Worm (Caenorhabditis elegans) whole organism, L4 larva: Measurements from ENCODE around the gene W05H7.1.

ENCODE experiments used
- D1046.2 ChIP-seq: fragments of 200-800 bp; sonication (Bioruptor generic); IDR thresholded peaks from 2 replicates; pipeline ENCODE4 v1.3.6; 2022; ENCODE audit warnings: missing genetic modification characterization, missing compliant biosample characterization
- F10B5.3 ChIP-seq: sonication (generic microtip); optimal IDR thresholded peaks from 2 replicates; lab custom pipeline; 2016; ENCODE audit warnings: mild to moderate bottlenecking, missing genetic modification characterization, missing compliant biosample characterization
- F44E2.7 ChIP-seq: fragments of 200-800 bp; sonication (Bioruptor generic); IDR thresholded peaks from 2 replicates; pipeline ENCODE4 v2.1.2; 2022; ENCODE audit warnings: missing genetic modification characterization, missing compliant biosample characterization
- R02D3.7 ChIP-seq: fragments of 150-350 bp; sonication (generic microtip); optimal IDR thresholded peaks from 3 replicates; lab custom pipeline; 2014; ENCODE audit warnings: missing biosample characterization, missing genetic modification characterization
- T26A8.4 ChIP-seq: fragments of 200-800 bp; sonication (Bioruptor generic); IDR thresholded peaks from 2 replicates; pipeline ENCODE4 v1.3.6; 2022; ENCODE audit warnings: missing genetic modification characterization, missing compliant biosample characterization
- aha-1 ChIP-seq: fragments of 150-350 bp; peaks from one replicate; lab custom pipeline; 2014; ENCODE audit warnings: missing biosample characterization, missing genetic modification characterization
- aly-2 ChIP-seq: sonication (generic microtip); optimal IDR thresholded peaks from 2 replicates; lab custom pipeline; 2018; ENCODE audit warnings: missing biosample characterization, missing genetic modification characterization
- ceh-20 ChIP-seq: fragments of 200-800 bp; sonication (Bioruptor generic); IDR thresholded peaks from 2 replicates; pipeline ENCODE4 v1.3.6; 2022; ENCODE audit warnings: missing genetic modification reagents, missing genetic modification characterization, missing compliant biosample characterization
- ceh-32 ChIP-seq: sonication (generic microtip); optimal IDR thresholded peaks from 2 replicates; lab custom pipeline; 2016; ENCODE audit warnings: mild to moderate bottlenecking, missing genetic modification characterization, missing compliant biosample characterization; ENCODE audit not compliant: poor library complexity
- ceh-44 ChIP-seq: fragments of 200-800 bp; sonication (Bioruptor generic); IDR thresholded peaks from 2 replicates; pipeline ENCODE4 v1.3.6; 2022; ENCODE audit warnings: missing genetic modification reagents, missing genetic modification characterization, missing compliant biosample characterization
- ctbp-1 ChIP-seq: fragments of 200-800 bp; sonication (Bioruptor generic); IDR thresholded peaks from 2 replicates; pipeline ENCODE4 v1.3.6; 2022; ENCODE audit warnings: missing genetic modification reagents, missing genetic modification characterization, missing compliant biosample characterization
- daf-12 ChIP-seq: fragments of 150-350 bp; optimal IDR thresholded peaks from 2 replicates; lab custom pipeline; 2014; ENCODE audit warnings: missing biosample characterization, missing genetic modification reagents, missing genetic modification characterization
- daf-16 ChIP-seq, 3 experiments: sonication (generic microtip); optimal IDR thresholded peaks; 2 replicates each; lab custom pipeline; 2016 to 2017; ENCODE audit warnings: missing genetic modification characterization in 3 of 3, missing genetic modification reagents in 3 of 3, mild to moderate bottlenecking in 2 of 3, missing compliant biosample characterization in 2 of 3, missing biosample characterization in 1 of 3, moderate library complexity in 1 of 3
- daf-8 ChIP-seq: fragments of 200-800 bp; sonication (Bioruptor generic); IDR thresholded peaks from 2 replicates; pipeline ENCODE4 v1.3.6; 2022; ENCODE audit warnings: missing genetic modification characterization, missing compliant biosample characterization
- dmd-6 ChIP-seq: fragments of 200-800 bp; sonication (Bioruptor generic); IDR thresholded peaks from 2 replicates; pipeline ENCODE4 v1.3.6; 2022; ENCODE audit warnings: missing genetic modification reagents, missing genetic modification characterization, missing compliant biosample characterization
- dmd-8 ChIP-seq: fragments of 200-800 bp; sonication (Bioruptor generic); IDR thresholded peaks from 2 replicates; pipeline ENCODE4 v1.3.6; 2022; ENCODE audit warnings: missing genetic modification characterization, missing compliant biosample characterization
- duxl-1 ChIP-seq: sonication (generic microtip); optimal IDR thresholded peaks from 2 replicates; lab custom pipeline; 2016; ENCODE audit warnings: mild to moderate bottlenecking, missing genetic modification characterization, moderate library complexity, missing compliant biosample characterization; ENCODE audit not compliant: poor library complexity
- egl-27 ChIP-seq: sonication (generic microtip); optimal IDR thresholded peaks from 3 replicates; lab custom pipeline; 2017; ENCODE audit warnings: missing biosample characterization, missing genetic modification reagents, missing genetic modification characterization
- egl-43 ChIP-seq: fragments of 200-800 bp; sonication (Bioruptor generic); IDR thresholded peaks from 2 replicates; pipeline ENCODE4 v1.3.6; 2022; ENCODE audit warnings: missing genetic modification reagents, missing genetic modification characterization, missing compliant biosample characterization
- gei-8 ChIP-seq: fragments of 200-800 bp; sonication (Bioruptor generic); optimal IDR thresholded peaks from 2 replicates; lab custom pipeline; 2018; ENCODE audit warnings: mild to moderate bottlenecking, missing genetic modification characterization, missing compliant biosample characterization
- hif-1 ChIP-seq, 2 experiments: sonication (generic microtip); optimal IDR thresholded peaks; 2 replicates each; lab custom pipeline; 2016 to 2017; ENCODE audit warnings: missing compliant biosample characterization in 2 of 2, missing genetic modification characterization in 2 of 2, missing genetic modification reagents in 2 of 2, missing genotype in 2 of 2, mild to moderate bottlenecking in 1 of 2
- hlh-11 ChIP-seq: fragments of 200-800 bp; sonication (Bioruptor generic); optimal IDR thresholded peaks from 2 replicates; lab custom pipeline; 2018; ENCODE audit warnings: mild to moderate bottlenecking, missing genetic modification characterization, missing compliant biosample characterization
- lim-7 ChIP-seq: fragments of 200-800 bp; sonication (Bioruptor generic); IDR thresholded peaks from 2 replicates; pipeline ENCODE4 v1.3.6; 2022; ENCODE audit warnings: missing genetic modification characterization, missing compliant biosample characterization
- lin-29 ChIP-seq: fragments of 200-800 bp; sonication (Bioruptor generic); IDR thresholded peaks from 2 replicates; pipeline ENCODE4 v1.3.6; 2022; ENCODE audit warnings: missing genetic modification reagents, missing genetic modification characterization, missing compliant biosample characterization
- lin-38 ChIP-seq: fragments of 200-800 bp; sonication (Bioruptor generic); IDR thresholded peaks from 2 replicates; pipeline ENCODE4 v1.3.6; 2022; ENCODE audit warnings: missing genetic modification reagents, missing genetic modification characterization, missing compliant biosample characterization
- lsy-2 ChIP-seq, 2 experiments: fragments of 150-350 bp in 1 of 2; sonication (generic microtip) in 1 of 2; optimal IDR thresholded peaks; 2 replicates each; lab custom pipeline; 2014 to 2017; ENCODE audit warnings: missing biosample characterization in 2 of 2, missing genetic modification characterization in 2 of 2
- madf-9 ChIP-seq: fragments of 200-800 bp; sonication (Bioruptor generic); conservative IDR thresholded peaks from 2 replicates; pipeline ENCODE4 v1.3.6; 2022; ENCODE audit warnings: missing genetic modification reagents, missing genetic modification characterization, missing compliant biosample characterization
- mdt-29 ChIP-seq: fragments of 200-800 bp; sonication (Bioruptor generic); IDR thresholded peaks from 2 replicates; pipeline ENCODE4 v1.3.6; 2022; ENCODE audit warnings: missing genetic modification reagents, missing genetic modification characterization, missing compliant biosample characterization
- mes-2 ChIP-seq: sonication (generic microtip); optimal IDR thresholded peaks from 2 replicates; lab custom pipeline; 2016; ENCODE audit warnings: missing genotype, mild to moderate bottlenecking, missing genetic modification characterization, missing compliant biosample characterization; ENCODE audit not compliant: poor library complexity, severe bottlenecking
- nhr-111 ChIP-seq: fragments of 200-800 bp; sonication (Bioruptor generic); optimal IDR thresholded peaks from 2 replicates; lab custom pipeline; 2018; ENCODE audit warnings: mild to moderate bottlenecking, missing genetic modification characterization, missing compliant biosample characterization
- nhr-25 ChIP-seq: sonication (generic microtip); optimal IDR thresholded peaks from 2 replicates; lab custom pipeline; 2017; ENCODE audit warnings: missing genetic modification characterization, mild to moderate bottlenecking, missing compliant biosample characterization, antibody characterized with exemption, moderate library complexity, borderline replicate concordance; ENCODE audit not compliant: insufficient read depth
- nhr-28 ChIP-seq: fragments of 150-350 bp; optimal IDR thresholded peaks from 2 replicates; lab custom pipeline; 2014; ENCODE audit warnings: missing biosample characterization, missing genetic modification characterization
- nhr-41 ChIP-seq: fragments of 200-800 bp; sonication (Bioruptor generic); IDR thresholded peaks from 2 replicates; pipeline ENCODE4 v1.3.6; 2022; ENCODE audit warnings: missing genetic modification reagents, missing genetic modification characterization, missing compliant biosample characterization
- nhr-42 ChIP-seq: fragments of 200-800 bp; sonication (Bioruptor generic); IDR thresholded peaks from 2 replicates; pipeline ENCODE4 v1.3.6; 2022; ENCODE audit warnings: missing genetic modification characterization, missing compliant biosample characterization
- nhr-48 ChIP-seq: sonication (generic microtip); optimal IDR thresholded peaks from 2 replicates; lab custom pipeline; 2016; ENCODE audit warnings: mild to moderate bottlenecking, missing genetic modification characterization, missing compliant biosample characterization
- nhr-6 ChIP-seq: fragments of 150-350 bp; optimal IDR thresholded peaks from 2 replicates; lab custom pipeline; 2014; ENCODE audit warnings: missing biosample characterization, missing genetic modification characterization
- nhr-77 ChIP-seq: fragments of 150-350 bp; optimal IDR thresholded peaks from 2 replicates; lab custom pipeline; 2014; ENCODE audit warnings: missing biosample characterization, missing genetic modification characterization
- pha-4 ChIP-seq, 2 experiments: fragments of 150-350 bp in 1 of 2; fragments of 200-800 bp in 1 of 2; sonication (Bioruptor generic) in 1 of 2; IDR thresholded peaks in 1 of 2; optimal IDR thresholded peaks in 1 of 2; 2 replicates each; pipeline versions ENCODE4 v1.3.6 to Lab custom; 2014 to 2022; ENCODE audit warnings: missing genetic modification characterization in 2 of 2, missing genetic modification reagents in 2 of 2, missing biosample characterization in 1 of 2, missing compliant biosample characterization in 1 of 2
- saeg-2 ChIP-seq: fragments of 200-800 bp; sonication (Bioruptor generic); IDR thresholded peaks from 2 replicates; pipeline ENCODE4 v1.3.6; 2022; ENCODE audit warnings: missing genetic modification reagents, missing genetic modification characterization, missing compliant biosample characterization
- sdz-12 ChIP-seq: fragments of 200-800 bp; sonication (Bioruptor generic); optimal IDR thresholded peaks from 2 replicates; lab custom pipeline; 2018; ENCODE audit warnings: mild to moderate bottlenecking, missing genetic modification characterization, missing compliant biosample characterization
- spr-3 ChIP-seq: fragments of 200-800 bp; sonication (Bioruptor generic); optimal IDR thresholded peaks from 2 replicates; lab custom pipeline; 2018; ENCODE audit warnings: mild to moderate bottlenecking, missing genetic modification characterization, missing compliant biosample characterization
- tag-97 ChIP-seq: fragments of 200-800 bp; sonication (Bioruptor generic); IDR thresholded peaks from 2 replicates; pipeline ENCODE4 v1.3.6; 2022; ENCODE audit warnings: missing genetic modification characterization, missing compliant biosample characterization
- unc-130 ChIP-seq: sonication (generic microtip); optimal IDR thresholded peaks from 2 replicates; lab custom pipeline; 2016; ENCODE audit warnings: missing genetic modification reagents, missing genetic modification characterization, missing compliant biosample characterization
- vab-7 ChIP-seq: fragments of 200-800 bp; sonication (Bioruptor generic); IDR thresholded peaks from 2 replicates; pipeline ENCODE4 v1.3.6; 2022; ENCODE audit warnings: missing genetic modification reagents, missing genetic modification characterization, missing compliant biosample characterization
- zfp-2 ChIP-seq: sonication (generic microtip); optimal IDR thresholded peaks from 2 replicates; lab custom pipeline; 2016; ENCODE audit warnings: mild to moderate bottlenecking, missing genetic modification characterization, missing compliant biosample characterization
- zfp-3 ChIP-seq: fragments of 200-800 bp; sonication (Bioruptor generic); conservative IDR thresholded peaks from 2 replicates; pipeline ENCODE4 v1.3.6; 2022; ENCODE audit warnings: missing genetic modification reagents, missing genetic modification characterization, missing compliant biosample characterization
- zip-11 ChIP-seq: fragments of 200-800 bp; sonication (Bioruptor generic); IDR thresholded peaks from 2 replicates; pipeline ENCODE4 v1.3.6; 2022; ENCODE audit warnings: missing genetic modification characterization, missing compliant biosample characterization
- ztf-11 ChIP-seq: fragments of 150-350 bp; optimal IDR thresholded peaks from 2 replicates; lab custom pipeline; 2014; ENCODE audit warnings: missing biosample characterization, missing genetic modification characterization

W05H7.1 gene

DNA sequence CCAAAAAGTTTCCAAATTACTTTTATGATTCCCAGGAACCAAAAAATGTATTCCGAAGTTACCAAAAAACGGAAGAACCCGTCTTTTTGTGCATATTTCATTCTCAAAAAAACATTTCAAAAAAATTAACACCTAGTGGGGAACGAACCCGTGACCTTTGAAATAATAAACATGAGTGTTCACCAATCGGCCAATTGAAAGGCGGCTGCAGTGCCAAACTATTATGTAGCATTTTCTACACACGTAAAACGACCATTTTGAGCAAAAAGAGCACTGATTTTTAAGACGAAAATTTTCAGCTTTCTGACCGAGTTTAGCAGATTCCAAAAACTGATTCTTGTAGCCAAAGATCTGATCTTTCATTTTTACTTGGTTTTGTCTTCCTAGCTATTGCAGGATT is 40.5 kb downstream of the W05H7.1 start:
- TF ChIP-seq aha-1 (peak; percentile 77), daf-16 (GFP tag; optimal IDR thresholded peaks at IDR 0.05; lab: Kevin White, UChicago) (no peak), daf-16 (tag; optimal IDR thresholded peaks at IDR 0.05; lab: Kevin White, UChicago) (peak; percentile 8), daf-8 (GFP tag; lab: Robert Waterston, UW) (no peak), pha-4 (GFP tag; IDR thresholded peaks at IDR 0.05; lab: Robert Waterston, UW) (no peak), pha-4 (tag; optimal IDR thresholded peaks at IDR 0.05; lab: Kevin White, UChicago) (no peak), egl-43 (GFP tag; lab: Robert Waterston, UW) (peak; percentile 45; the same call in 1 of the 2 replicates)

DNA sequence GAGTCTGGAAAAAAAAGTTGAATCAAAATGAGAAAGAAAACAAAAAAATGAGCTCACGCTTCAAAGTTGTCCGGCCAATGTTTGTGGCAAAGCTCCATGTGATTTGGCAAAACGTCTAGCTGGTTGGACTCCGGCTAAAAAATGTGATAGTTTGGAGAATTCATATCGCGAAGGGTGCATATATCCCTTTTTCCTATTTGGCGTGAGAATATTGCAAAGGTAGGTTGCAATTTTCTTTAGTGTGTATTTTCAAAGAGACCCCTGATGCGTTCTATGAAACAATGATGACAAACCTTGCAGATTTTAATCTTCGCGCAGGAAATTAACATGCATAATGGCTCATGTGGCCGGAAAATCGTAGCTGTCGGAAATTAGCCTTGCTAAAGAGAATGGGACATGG is 41.6 kb downstream of the W05H7.1 start:
- TF ChIP-seq nhr-28, result no peak
- 0 out of 2 replicates have a peak, but pooled peaks have one; percentile 12 for TF ChIP-seq dmd-6 (GFP tag; lab: Robert Waterston, UW)
- TF ChIP-seq vab-7 (GFP tag; lab: Robert Waterston, UW), result no peak
- TF ChIP-seq madf-9 (GFP tag; lab: Robert Waterston, UW), result no peak
- TF ChIP-seq nhr-48 (tag; lab: Kevin White, UChicago), result no peak
- no peak for TF ChIP-seq lin-38 (GFP tag; lab: Robert Waterston, UW)
- no peak for TF ChIP-seq aly-2 (tag; lab: Kevin White, UChicago)
- TF ChIP-seq egl-43 (GFP tag; lab: Robert Waterston, UW), result 0 out of 2 replicates have a peak, but pooled peaks have one; percentile 21
- TF ChIP-seq nhr-77 (tag; lab: Kevin White, UChicago), result no peak
- TF ChIP-seq tag-97 (GFP tag; lab: Robert Waterston, UW), result no peak
- no peak for TF ChIP-seq nhr-41 (GFP tag; lab: Robert Waterston, UW)
- TF ChIP-seq R02D3.7 (tag; lab: Kevin White, UChicago), result no peak
- TF ChIP-seq T26A8.4 (GFP tag; lab: Robert Waterston, UW), result 0 out of 2 replicates have a peak, but pooled peaks have one; percentile 55
- no peak for TF ChIP-seq zfp-3 (GFP tag; lab: Robert Waterston, UW)
- no peak for TF ChIP-seq saeg-2 (GFP tag; lab: Robert Waterston, UW)
- no peak for TF ChIP-seq daf-12 (tag; lab: Kevin White, UChicago)
- no peak for TF ChIP-seq zfp-2 (tag; lab: Kevin White, UChicago)
- TF ChIP-seq nhr-25 (tag; lab: Kevin White, UChicago), result no peak
- no peak for TF ChIP-seq ceh-44 (GFP tag; lab: Robert Waterston, UW)
- TF ChIP-seq nhr-111 (GFP tag; lab: Kevin White, UChicago), result no peak
- TF ChIP-seq duxl-1 (tag; lab: Kevin White, UChicago), result peak; percentile 64
- TF ChIP-seq dmd-8 (GFP tag; lab: Robert Waterston, UW), result no peak
- TF ChIP-seq egl-27 (tag; lab: Kevin White, UChicago), result no peak
- TF ChIP-seq lsy-2 (tag; optimal IDR thresholded peaks at IDR 0.05; lab: Kevin White, UChicago), result peak in 1 of 2 experiments; percentile 46
- TF ChIP-seq sdz-12 (GFP tag; lab: Kevin White, UChicago), result no peak
- TF ChIP-seq ctbp-1, result no peak
- no peak for TF ChIP-seq nhr-42 (GFP tag; lab: Robert Waterston, UW)
- no peak for TF ChIP-seq lin-29 (GFP tag; lab: Robert Waterston, UW)
- TF ChIP-seq hif-1 (tag; optimal IDR thresholded peaks at IDR 0.05; lab: Kevin White, UChicago), result no peak
- TF ChIP-seq mes-2 (tag; lab: Kevin White, UChicago), result peak; percentile 21
- no peak for TF ChIP-seq spr-3
- no peak for TF ChIP-seq F44E2.7 (GFP tag; lab: Robert Waterston, UW)
- TF ChIP-seq D1046.2 (GFP tag; lab: Robert Waterston, UW), result no peak
- no peak for TF ChIP-seq ceh-32
- TF ChIP-seq zip-11 (GFP tag; lab: Robert Waterston, UW), result no peak
- TF ChIP-seq nhr-6 (tag; lab: Kevin White, UChicago), result no peak
- TF ChIP-seq lim-7, result no peak
- no peak for TF ChIP-seq mdt-29 (GFP tag; lab: Robert Waterston, UW)
- TF ChIP-seq ztf-11 (tag; lab: Kevin White, UChicago), result no peak
- peak; percentile 12 for TF ChIP-seq hlh-11 (tag; lab: Kevin White, UChicago)
- TF ChIP-seq ceh-20 (GFP tag; lab: Robert Waterston, UW), result no peak
- no peak for TF ChIP-seq gei-8 (GFP tag; lab: Kevin White, UChicago)
- TF ChIP-seq F10B5.3, result no peak
- TF ChIP-seq unc-130 (GFP tag; lab: Kevin White, UChicago), result no peak
